Worm (Caenorhabditis elegans) whole organism, L3 larva: ENCODE data around the gene E02C12.12.

Source experiments
- aly-2 ChIP-seq: fragments of 150-350 bp; optimal IDR thresholded peaks from 2 replicates; lab custom pipeline; 2014; ENCODE audit warnings: missing biosample characterization, missing genetic modification characterization
- elt-1 ChIP-seq: fragments of 150-350 bp; optimal IDR thresholded peaks from 2 replicates; lab custom pipeline; 2014; ENCODE audit warnings: missing biosample characterization, missing genetic modification characterization
- lin-39 ChIP-seq: fragments of 150-350 bp; optimal IDR thresholded peaks from 2 replicates; lab custom pipeline; 2018; ENCODE audit warnings: missing biosample characterization, missing genetic modification reagents, missing genetic modification characterization
- nhr-237 ChIP-seq: fragments of 150-350 bp; optimal IDR thresholded peaks from 2 replicates; lab custom pipeline; 2014; ENCODE audit warnings: missing biosample characterization, missing genetic modification characterization
- nhr-25 ChIP-seq: sonication (generic microtip); optimal IDR thresholded peaks from 2 replicates; lab custom pipeline; 2017; ENCODE audit warnings: missing biosample characterization, missing genetic modification characterization
- nhr-77 ChIP-seq: fragments of 150-350 bp; optimal IDR thresholded peaks from 2 replicates; lab custom pipeline; 2014; ENCODE audit warnings: missing biosample characterization, missing genetic modification characterization
- sea-2 ChIP-seq: fragments of 150-350 bp; sonication (generic microtip); optimal IDR thresholded peaks from 4 replicates; lab custom pipeline; 2014; ENCODE audit warnings: missing biosample characterization, missing genetic modification reagents, missing genetic modification characterization
- snpc-4 ChIP-seq: fragments of 150-350 bp; optimal IDR thresholded peaks from 2 replicates; lab custom pipeline; 2014; ENCODE audit warnings: missing biosample characterization, missing genetic modification characterization

DNA sequence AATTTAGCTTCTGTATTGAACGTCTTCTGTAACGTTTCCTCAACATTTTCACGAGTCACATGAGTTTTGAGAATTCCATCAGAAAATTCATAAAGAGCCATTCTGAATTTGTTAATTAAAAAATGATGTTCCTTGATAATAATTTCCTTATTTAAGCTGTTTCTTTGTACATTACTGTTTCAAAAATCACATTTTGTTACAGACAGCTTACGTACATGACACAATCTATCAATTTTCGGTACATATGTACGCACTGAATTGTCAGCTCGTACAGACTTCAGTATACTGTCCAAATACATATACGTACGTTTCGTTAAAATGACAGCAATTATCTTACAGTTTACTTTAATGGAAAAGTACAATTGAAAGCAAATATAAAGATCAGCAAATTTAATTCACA is 5.7 kb downstream of the E02C12.12 start, which contains the start of gene E02C12.19:
- no peak for TF ChIP-seq aly-2 (tag; lab: Kevin White, UChicago)
- TF ChIP-seq snpc-4 = no peak
- no peak for TF ChIP-seq lin-39
- TF ChIP-seq elt-1 (tag; lab: Kevin White, UChicago) = no peak
- TF ChIP-seq nhr-77 (tag; lab: Kevin White, UChicago) = no peak
- TF ChIP-seq nhr-237 (tag; lab: Kevin White, UChicago) = no peak
- TF ChIP-seq nhr-25 (tag; lab: Kevin White, UChicago) = no peak
- no peak for TF ChIP-seq sea-2 (GFP tag; lab: Kevin White, UChicago)
